Fruit fly (Drosophila melanogaster): ENCODE measurements around the gene CG5246.

DNA sequence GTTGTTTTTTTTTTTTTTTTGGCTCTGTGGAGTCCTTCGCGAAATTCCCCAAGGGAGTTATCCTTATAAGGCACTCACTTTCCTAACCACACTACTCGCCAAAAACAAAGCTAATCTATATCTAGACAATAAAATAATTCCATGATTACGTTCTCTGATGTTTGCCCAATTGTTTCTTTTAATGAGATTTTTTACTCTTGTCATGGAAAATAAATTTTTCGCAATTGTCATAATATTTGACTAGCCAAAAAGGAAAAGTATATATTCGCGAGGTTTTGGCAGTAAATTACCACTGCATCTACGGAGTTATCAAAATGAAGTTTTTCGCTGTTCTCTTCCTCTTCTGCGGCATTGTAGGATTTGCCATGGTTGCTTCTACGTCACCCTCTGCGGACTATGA lies 15.7 kb upstream of the CG5246 start, which contains the start of gene CG34278:
- TF ChIP-seq psq (optimal IDR thresholded peaks at IDR 0.05) (no peak), h (optimal IDR thresholded peaks at IDR 0.05) (no peak), Sin3A (optimal IDR thresholded peaks at IDR 0.05) (no peak), insv (optimal IDR thresholded peaks at IDR 0.05) (no peak), Myc (optimal IDR thresholded peaks at IDR 0.05) (no peak), ttk (optimal IDR thresholded peaks at IDR 0.05) (no peak)

Measured in Kc167 (cell line).